Fruit fly (Drosophila melanogaster): ENCODE data around the gene Osi4.

DNA sequence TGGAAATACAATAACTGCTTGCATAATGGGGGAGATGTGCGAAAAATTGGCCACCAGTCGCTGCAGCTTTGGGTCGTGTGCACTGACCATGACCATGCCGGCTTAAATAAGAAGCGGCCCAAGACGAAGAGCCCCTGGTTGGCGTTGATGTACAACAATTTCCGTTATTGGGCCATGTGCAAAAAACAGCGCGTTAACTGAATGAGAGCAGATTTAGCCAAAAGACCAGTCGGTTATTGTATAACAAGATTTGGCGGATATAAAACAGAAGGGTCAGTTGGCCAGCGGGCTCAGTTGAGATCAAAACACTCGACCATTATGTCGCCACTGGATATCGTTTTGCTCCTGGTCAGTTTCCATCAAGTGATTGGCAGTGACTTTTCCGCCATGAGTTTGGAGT, 42.1 kb upstream of the Osi4 start, which contains the start of gene Osi10a:
- no peak for TF ChIP-seq CG8478 (optimal IDR thresholded peaks at IDR 0.05)
- no peak for TF ChIP-seq CTCF (optimal IDR thresholded peaks at IDR 0.05)

All from S2 (cell line).